Worm (Caenorhabditis elegans): ENCODE measurements around the gene Y45F10C.4.
"Not testable (repeated sequence)": the region's sequence is repeated elsewhere in the genome, so short reads cannot be mapped to it uniquely, and the experiment has no call there.

Y45F10C.4 gene

ce11 chrIV:13667975-13668374 is 4.0 kb upstream of the Y45F10C.4 start:
- TF ChIP-seq pes-1 (GFP tag; IDR thresholded peaks at IDR 0.05), result peak; percentile 55; the same call in 1 of the 2 replicates

ce11 chrIV:13666849-13667430 is 3.0 kb upstream of the Y45F10C.4 start, which contains the start of gene fbxa-215:
fbxa-215 (minus strand) TSS chrIV:13666909.
- TF ChIP-seq hmbx-1 (tag; optimal IDR thresholded peaks at IDR 0.05), result no peak
- no peak for TF ChIP-seq hnd-1 (tag; optimal IDR thresholded peaks at IDR 0.05)
- no peak for TF ChIP-seq flt-1 (GFP tag; IDR thresholded peaks at IDR 0.05)

ce11 chrIV:13665073-13665472 is 1.1 kb upstream of the Y45F10C.4 start:
- TF ChIP-seq tbx-37 (GFP tag; conservative IDR thresholded peaks at IDR 0.05), result no peak
- TF ChIP-seq ama-1 (optimal IDR thresholded peaks at IDR 0.05), result no peak
- TF ChIP-seq flt-1 (GFP tag; IDR thresholded peaks at IDR 0.05), result no peak
- no peak for TF ChIP-seq hmg-4 (GFP tag; optimal IDR thresholded peaks at IDR 0.05)
- no peak for TF ChIP-seq tbx-11 (GFP tag; IDR thresholded peaks at IDR 0.05)
- no peak for TF ChIP-seq hmbx-1 (tag; optimal IDR thresholded peaks at IDR 0.05)
- no peak for TF ChIP-seq sea-1 (GFP tag; conservative IDR thresholded peaks at IDR 0.05)
- no peak for TF ChIP-seq tra-4 (tag; optimal IDR thresholded peaks at IDR 0.05)

- not testable (repeated sequence) for TF ChIP-seq hmbx-1, B0310.2, aly-1 (tag; optimal IDR thresholded peaks at IDR 0.05)
These were observed 1.4 kb downstream of the Y45F10C.4 start, which contains the start of gene Y45F10C.2 for ce11 chrIV:13662570-13662969. Y45F10C.2 (minus strand) TSS chrIV:13662670.

- not testable (repeated sequence) for TF ChIP-seq tbx-37 (GFP tag; conservative IDR thresholded peaks at IDR 0.05); ceh-13 (GFP tag; optimal IDR thresholded peaks at IDR 0.05); tra-4 (tag; optimal IDR thresholded peaks at IDR 0.05)
These were observed 4.5 kb downstream of the Y45F10C.4 start, which contains the start of gene Y45F10C.1 for ce11 chrIV:13659449-13659848. Y45F10C.1 (minus strand) TSS chrIV:13659549.

ce11 chrIV:13652023-13652422 is 12.0 kb downstream of the Y45F10C.4 start, which contains the start of gene Y45F10C.6:
Y45F10C.6 (plus strand) TSS chrIV:13652323.
- TF ChIP-seq ceh-13 (GFP tag; optimal IDR thresholded peaks at IDR 0.05); tra-4 (tag; optimal IDR thresholded peaks at IDR 0.05); hmg-4 (GFP tag; optimal IDR thresholded peaks at IDR 0.05): not testable (repeated sequence)

ce11 chrIV:13651411-13651810 is 12.6 kb downstream of the Y45F10C.4 start, which contains the start of gene C08F11.12:
C08F11.12 (minus strand) TSS chrIV:13651511.
- TF ChIP-seq hmbx-1 (tag; optimal IDR thresholded peaks at IDR 0.05); hnd-1 (tag; optimal IDR thresholded peaks at IDR 0.05); tbx-37 (GFP tag; conservative IDR thresholded peaks at IDR 0.05): not testable (repeated sequence)

- TF ChIP-seq scrt-1 (GFP tag; IDR thresholded peaks at IDR 0.05), result no peak
- no peak for TF ChIP-seq tbx-37 (GFP tag; conservative IDR thresholded peaks at IDR 0.05)
- no peak for TF ChIP-seq ama-1 (optimal IDR thresholded peaks at IDR 0.05)
- no peak for TF ChIP-seq ceh-13 (GFP tag; optimal IDR thresholded peaks at IDR 0.05)
- TF ChIP-seq hnd-1 (tag; optimal IDR thresholded peaks at IDR 0.05), result no peak
- TF ChIP-seq sea-1 (GFP tag; conservative IDR thresholded peaks at IDR 0.05), result no peak
- TF ChIP-seq hmg-4 (GFP tag; optimal IDR thresholded peaks at IDR 0.05), result no peak
- TF ChIP-seq ceh-36 (tag; optimal IDR thresholded peaks at IDR 0.05), result no peak
- no peak for TF ChIP-seq B0310.2 (tag; optimal IDR thresholded peaks at IDR 0.05)
- TF ChIP-seq tra-4 (tag; optimal IDR thresholded peaks at IDR 0.05), result no peak
- no peak for TF ChIP-seq aly-1 (tag; optimal IDR thresholded peaks at IDR 0.05)
- TF ChIP-seq hmbx-1 (tag; optimal IDR thresholded peaks at IDR 0.05), result no peak
- TF ChIP-seq flt-1 (GFP tag; IDR thresholded peaks at IDR 0.05), result no peak
These were observed 13.8 kb downstream of the Y45F10C.4 start, which contains the start of gene C08F11.17 for ce11 chrIV:13650238-13650637. C08F11.17 (minus strand) TSS chrIV:13650338.

ce11 chrIV:13649126-13649525 is 14.9 kb downstream of the Y45F10C.4 start, which contains the start of gene C08F11.10:
C08F11.10 (minus strand) TSS chrIV:13649226.
- TF ChIP-seq F13C5.2 (tag; optimal IDR thresholded peaks at IDR 0.05), result no peak

ce11 chrIV:13647558-13647957 is 16.4 kb downstream of the Y45F10C.4 start, which contains the start of gene ule-4:
ule-4 (minus strand) TSS chrIV:13647658.
- TF ChIP-seq F13C5.2 (tag; optimal IDR thresholded peaks at IDR 0.05) (no peak), ceh-13 (GFP tag; optimal IDR thresholded peaks at IDR 0.05) (no peak), tbx-37 (GFP tag; conservative IDR thresholded peaks at IDR 0.05) (no peak), tra-4 (tag; optimal IDR thresholded peaks at IDR 0.05) (no peak), ama-1 (optimal IDR thresholded peaks at IDR 0.05) (no peak), tbx-11 (GFP tag; IDR thresholded peaks at IDR 0.05) (no peak)
